Worm (Caenorhabditis elegans): ENCODE data around the gene ttr-57.

Gene ttr-57

DNA sequence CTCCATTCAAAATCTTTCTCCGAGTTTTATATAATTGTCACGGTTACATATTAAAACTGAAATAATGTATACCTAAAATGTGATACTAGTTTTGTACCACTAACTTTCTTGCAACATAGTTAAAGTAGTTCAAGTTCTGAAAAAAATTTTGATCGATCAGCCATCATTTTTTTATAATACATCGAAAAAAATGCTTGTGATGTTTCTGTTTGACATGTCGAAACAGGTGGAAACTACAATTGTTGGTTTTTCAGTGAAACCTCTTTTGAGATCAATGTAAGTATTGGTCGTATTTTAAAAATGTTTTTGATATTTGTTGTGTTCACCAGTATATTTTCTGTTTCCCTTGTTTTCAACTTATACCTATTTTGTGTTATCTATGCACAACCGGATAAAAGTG, 34.4 kb downstream of the ttr-57 start, which contains the start of gene srxa-14:
Gene srxa-14, plus strand, starts transcription at position 301 of the 400 bp plus-strand sequence.
- TF ChIP-seq ama-1 (optimal IDR thresholded peaks at IDR 0.05), result no peak
- no peak for TF ChIP-seq aly-1 (tag; optimal IDR thresholded peaks at IDR 0.05)
- no peak for TF ChIP-seq tra-4 (tag; optimal IDR thresholded peaks at IDR 0.05)
- TF ChIP-seq pes-1 (GFP tag; IDR thresholded peaks at IDR 0.05), result no peak
- TF ChIP-seq tbx-37 (GFP tag; conservative IDR thresholded peaks at IDR 0.05), result no peak
- TF ChIP-seq ceh-13 (GFP tag; optimal IDR thresholded peaks at IDR 0.05), result no peak
- no peak for TF ChIP-seq sea-1 (GFP tag; conservative IDR thresholded peaks at IDR 0.05)

- TF ChIP-seq F13C5.2 (tag; optimal IDR thresholded peaks at IDR 0.05) (no peak), tbx-37 (GFP tag; conservative IDR thresholded peaks at IDR 0.05) (no peak), aly-1 (tag; optimal IDR thresholded peaks at IDR 0.05) (no peak), tbx-11 (GFP tag; IDR thresholded peaks at IDR 0.05) (no peak), hmg-4 (GFP tag; optimal IDR thresholded peaks at IDR 0.05) (no peak), B0310.2 (tag; optimal IDR thresholded peaks at IDR 0.05) (no peak), hmbx-1 (tag; optimal IDR thresholded peaks at IDR 0.05) (no peak), ceh-13 (GFP tag; optimal IDR thresholded peaks at IDR 0.05) (no peak), tra-4 (tag; optimal IDR thresholded peaks at IDR 0.05) (no peak), sea-1 (GFP tag; conservative IDR thresholded peaks at IDR 0.05) (no peak), scrt-1 (GFP tag; IDR thresholded peaks at IDR 0.05) (no peak), ceh-36 (tag; optimal IDR thresholded peaks at IDR 0.05) (no peak), ama-1 (optimal IDR thresholded peaks at IDR 0.05) (no peak), flt-1 (GFP tag; IDR thresholded peaks at IDR 0.05) (no peak), ets-7 (tag; optimal IDR thresholded peaks at IDR 0.05) (no peak)
Measured at ce11 chrV:20641896-20642295, 37.0 kb downstream of the ttr-57 start, which contains the start of gene srxa-15. Gene srxa-15 (plus strand): TSS chrV:20642196.

DNA sequence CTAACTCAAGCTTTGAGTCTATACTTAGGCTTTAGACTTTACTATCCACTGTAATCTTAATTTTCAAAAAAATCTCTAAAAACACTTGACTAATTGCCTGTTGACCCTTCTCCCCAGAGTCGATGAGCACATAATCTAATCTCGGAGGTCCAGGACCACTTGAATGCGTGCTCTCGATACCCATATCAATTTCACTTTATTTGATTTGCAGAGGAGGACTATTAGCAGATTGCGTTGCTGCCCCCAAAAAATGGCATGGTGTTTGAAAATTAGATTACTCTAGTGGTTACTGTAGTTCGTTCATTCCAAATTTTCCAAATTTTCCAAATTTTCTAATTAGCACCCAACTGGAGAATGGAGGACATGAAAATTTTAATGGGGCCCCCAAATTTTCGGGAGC, 40.6 kb downstream of the ttr-57 start:
- no peak for TF ChIP-seq ama-1 (optimal IDR thresholded peaks at IDR 0.05)
- TF ChIP-seq hmg-4 (GFP tag; optimal IDR thresholded peaks at IDR 0.05), result no peak
- TF ChIP-seq hmbx-1 (tag; optimal IDR thresholded peaks at IDR 0.05), result no peak
- TF ChIP-seq tbx-37 (GFP tag; conservative IDR thresholded peaks at IDR 0.05), result no peak
- no peak for TF ChIP-seq tbx-11 (GFP tag; IDR thresholded peaks at IDR 0.05)
- TF ChIP-seq pes-1 (GFP tag; IDR thresholded peaks at IDR 0.05), result no peak
- no peak for TF ChIP-seq scrt-1 (GFP tag; IDR thresholded peaks at IDR 0.05)
- no peak for TF ChIP-seq ceh-13 (GFP tag; optimal IDR thresholded peaks at IDR 0.05)
- TF ChIP-seq F13C5.2 (tag; optimal IDR thresholded peaks at IDR 0.05), result no peak

DNA sequence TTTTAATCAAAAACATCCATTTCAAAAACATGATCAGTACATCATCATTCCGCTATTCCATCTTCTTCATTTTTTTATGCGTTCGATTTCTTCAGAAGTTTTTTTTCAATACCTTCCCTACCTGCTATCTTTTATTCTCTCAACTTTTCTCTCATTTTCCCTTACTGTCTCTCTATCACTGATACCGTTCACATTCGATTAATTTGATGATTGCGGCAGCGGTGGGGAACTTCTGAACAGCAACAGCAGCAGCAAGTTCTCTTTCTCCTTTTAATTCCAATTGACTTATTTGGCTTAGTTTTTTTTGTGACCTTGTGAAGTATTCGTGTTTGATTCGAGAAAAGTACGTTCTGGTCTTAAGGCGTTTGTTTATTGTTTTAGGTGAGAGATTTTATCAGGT, 44.0 kb downstream of the ttr-57 start:
- no peak for TF ChIP-seq hmbx-1 (tag; optimal IDR thresholded peaks at IDR 0.05)
- no peak for TF ChIP-seq flt-1 (GFP tag; IDR thresholded peaks at IDR 0.05)
- TF ChIP-seq ceh-13 (GFP tag; optimal IDR thresholded peaks at IDR 0.05), result no peak

DNA sequence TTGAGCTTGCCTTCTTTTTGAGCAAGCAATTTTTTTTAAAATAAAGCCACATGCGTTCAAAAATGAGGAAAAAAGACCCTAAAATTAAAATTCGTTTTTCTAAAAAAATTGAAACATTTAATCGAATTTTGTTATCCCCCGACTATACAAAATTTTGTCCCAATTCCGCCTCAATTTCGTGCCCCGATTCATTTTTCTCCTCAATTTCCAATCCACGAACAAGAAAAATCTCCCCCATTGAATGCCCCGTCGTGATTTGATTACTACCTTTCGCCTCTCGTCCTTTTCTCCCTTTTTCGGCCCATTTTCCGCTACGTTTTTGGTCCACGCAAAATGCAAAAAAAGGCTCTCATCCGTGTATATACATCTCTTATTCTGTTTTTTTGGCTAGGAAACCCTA, 47.0 kb downstream of the ttr-57 start:
- TF ChIP-seq pes-1 (GFP tag; IDR thresholded peaks at IDR 0.05) (no peak), aly-1 (tag; optimal IDR thresholded peaks at IDR 0.05) (no peak), hnd-1 (tag; optimal IDR thresholded peaks at IDR 0.05) (no peak)

ce11 chrV:20654350-20654749, 49.4 kb downstream of the ttr-57 start, which contains the start of gene mnr-1:
Gene mnr-1 (plus strand): TSS chrV:20654650.
- no peak for TF ChIP-seq aly-1 (tag; optimal IDR thresholded peaks at IDR 0.05)
- TF ChIP-seq tra-4 (tag; optimal IDR thresholded peaks at IDR 0.05), result no peak
- TF ChIP-seq tbx-11 (GFP tag; IDR thresholded peaks at IDR 0.05), result no peak
- TF ChIP-seq B0310.2 (tag; optimal IDR thresholded peaks at IDR 0.05), result no peak
- TF ChIP-seq ceh-36 (tag; optimal IDR thresholded peaks at IDR 0.05), result no peak
- TF ChIP-seq hnd-1 (tag; optimal IDR thresholded peaks at IDR 0.05), result no peak
- TF ChIP-seq F13C5.2 (tag; optimal IDR thresholded peaks at IDR 0.05), result no peak
- TF ChIP-seq flt-1 (GFP tag; IDR thresholded peaks at IDR 0.05), result no peak
- no peak for TF ChIP-seq hmbx-1 (tag; optimal IDR thresholded peaks at IDR 0.05)
- TF ChIP-seq pes-1 (GFP tag; IDR thresholded peaks at IDR 0.05), result no peak
- TF ChIP-seq ets-7 (tag; optimal IDR thresholded peaks at IDR 0.05), result no peak
- no peak for TF ChIP-seq sea-1 (GFP tag; conservative IDR thresholded peaks at IDR 0.05)
- no peak for TF ChIP-seq ama-1 (optimal IDR thresholded peaks at IDR 0.05)
- TF ChIP-seq hmg-4 (GFP tag; optimal IDR thresholded peaks at IDR 0.05), result no peak
- TF ChIP-seq ceh-13 (GFP tag; optimal IDR thresholded peaks at IDR 0.05), result no peak
- no peak for TF ChIP-seq scrt-1 (GFP tag; IDR thresholded peaks at IDR 0.05)
- TF ChIP-seq tbx-37 (GFP tag; conservative IDR thresholded peaks at IDR 0.05), result no peak

DNA sequence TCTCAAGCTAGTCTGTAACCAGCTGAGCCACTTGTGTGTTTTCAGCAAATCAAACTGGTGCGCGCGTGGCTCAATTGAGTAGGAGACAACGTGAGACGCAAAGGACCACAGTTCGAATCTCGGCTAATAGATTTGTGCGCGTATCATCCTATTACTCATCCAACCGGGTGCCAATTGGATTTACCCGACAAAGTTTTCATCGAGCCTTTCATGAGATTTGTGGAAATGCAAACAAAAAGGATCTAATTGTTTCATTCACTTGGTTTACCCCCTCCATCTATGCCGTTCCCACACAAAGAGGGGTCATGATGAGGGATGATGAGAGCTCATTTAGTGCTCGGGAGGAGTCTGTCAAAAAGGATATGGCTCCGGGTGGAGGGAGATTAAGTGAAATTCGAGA, 50.3 kb downstream of the ttr-57 start:
- TF ChIP-seq ceh-13 (GFP tag; optimal IDR thresholded peaks at IDR 0.05) (no peak), ets-7 (tag; optimal IDR thresholded peaks at IDR 0.05) (no peak)

All from whole organism, early embryonic.